Fruit fly (Drosophila melanogaster): Measurements from ENCODE around the gene CG13386.

The CG13386 gene

DNA sequence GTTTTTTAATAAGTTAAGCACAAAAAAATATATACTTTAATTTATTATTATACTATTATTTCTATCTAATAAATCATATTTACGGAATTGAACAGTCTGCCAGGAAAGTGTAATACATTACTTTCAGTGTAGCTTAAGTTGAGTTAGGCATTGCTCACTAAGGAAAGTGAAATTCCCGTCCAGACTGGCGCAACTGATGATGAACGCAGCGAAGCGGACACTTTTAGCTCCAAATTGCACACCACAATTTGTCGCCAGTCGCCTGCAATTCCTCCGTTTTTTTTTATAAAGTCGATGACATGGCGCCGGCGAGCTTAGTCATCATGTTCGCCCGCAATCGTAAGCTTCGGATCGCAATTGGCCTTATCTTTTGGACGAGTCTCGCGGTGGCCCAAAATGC is at the start of gene CG13386:
Gene CG13386, plus strand, starts transcription at position 301 of the 400 bp plus-strand sequence.
- no peak for TF ChIP-seq CG11902 (GFP tag; optimal IDR thresholded peaks at IDR 0.05)
- no peak for TF ChIP-seq topi (GFP tag; optimal IDR thresholded peaks at IDR 0.05)
- no peak for TF ChIP-seq CG8632 (GFP tag; optimal IDR thresholded peaks at IDR 0.05)
- TF ChIP-seq CG7368 (GFP tag; optimal IDR thresholded peaks at IDR 0.05), result no peak
- TF ChIP-seq dac (GFP tag; optimal IDR thresholded peaks at IDR 0.05), result no peak
- TF ChIP-seq Met (GFP tag; optimal IDR thresholded peaks at IDR 0.05), result no peak
- TF ChIP-seq spab (GFP tag; optimal IDR thresholded peaks at IDR 0.05), result no peak
- no peak for TF ChIP-seq CG4318 (GFP tag; optimal IDR thresholded peaks at IDR 0.05)
- TF ChIP-seq OdsH (GFP tag; optimal IDR thresholded peaks at IDR 0.05), result no peak

DNA sequence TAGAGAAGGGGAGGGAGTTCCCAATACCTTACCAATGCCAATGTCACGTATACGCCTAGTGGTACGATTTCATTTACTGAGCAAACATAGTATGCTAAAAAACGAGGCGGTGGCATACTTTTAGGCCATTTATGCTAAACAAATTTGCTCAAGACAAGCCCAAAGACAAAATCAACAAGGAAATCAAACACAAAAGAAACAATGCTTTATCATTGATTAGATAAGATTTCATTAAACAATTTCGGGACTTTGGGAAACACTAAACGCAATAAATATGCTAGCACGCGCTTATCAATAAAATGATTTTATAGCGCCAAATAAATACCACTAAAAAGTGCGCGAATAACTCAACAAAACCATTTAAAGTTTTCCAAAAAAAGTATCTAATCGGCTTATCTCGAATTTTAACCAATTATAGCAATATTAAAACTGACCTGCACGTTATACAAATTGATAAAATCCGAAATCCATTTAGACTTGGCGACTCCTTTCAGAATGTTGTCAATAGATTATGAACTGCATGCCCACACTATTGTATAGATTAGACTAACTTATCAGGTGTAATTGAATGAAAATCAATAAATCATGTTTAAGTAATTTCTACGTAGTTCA is 48.2 kb upstream of the CG13386 start:
- TF ChIP-seq fkh (GFP tag; optimal IDR thresholded peaks at IDR 0.05), result peak; percentile 74
- TF ChIP-seq Blimp-1 (GFP tag; optimal IDR thresholded peaks at IDR 0.05), result no peak
- TF ChIP-seq vri (GFP tag; optimal IDR thresholded peaks at IDR 0.05), result peak; percentile 28

DNA sequence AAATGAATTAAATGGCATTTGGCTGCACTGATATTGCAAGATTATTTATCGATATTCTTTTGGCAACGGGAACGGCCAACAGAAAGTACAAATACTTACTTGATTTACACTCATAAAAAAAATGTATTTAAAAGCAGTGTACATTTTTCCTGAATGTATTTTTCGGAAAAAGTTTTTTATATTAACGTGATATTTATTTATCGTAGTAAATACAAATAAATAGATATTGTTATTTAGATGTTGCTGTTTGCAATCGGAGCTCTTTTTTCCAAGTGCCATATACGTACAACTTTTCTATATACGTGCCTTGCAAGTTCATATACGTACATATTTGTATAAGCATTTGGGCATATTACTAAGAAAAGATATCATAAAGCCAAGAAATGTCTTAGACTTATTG is 47.5 kb upstream of the CG13386 start:
- TF ChIP-seq Met (GFP tag; optimal IDR thresholded peaks at IDR 0.05) (peak; percentile 31), topi (GFP tag; optimal IDR thresholded peaks at IDR 0.05) (peak; percentile 26), CG10631 (GFP tag; optimal IDR thresholded peaks at IDR 0.05) (no peak), fd59A (GFP tag; optimal IDR thresholded peaks at IDR 0.05) (no peak), svp (GFP tag) (peak; percentile 51), cyc (GFP tag; optimal IDR thresholded peaks at IDR 0.05) (peak; percentile 21)

DNA sequence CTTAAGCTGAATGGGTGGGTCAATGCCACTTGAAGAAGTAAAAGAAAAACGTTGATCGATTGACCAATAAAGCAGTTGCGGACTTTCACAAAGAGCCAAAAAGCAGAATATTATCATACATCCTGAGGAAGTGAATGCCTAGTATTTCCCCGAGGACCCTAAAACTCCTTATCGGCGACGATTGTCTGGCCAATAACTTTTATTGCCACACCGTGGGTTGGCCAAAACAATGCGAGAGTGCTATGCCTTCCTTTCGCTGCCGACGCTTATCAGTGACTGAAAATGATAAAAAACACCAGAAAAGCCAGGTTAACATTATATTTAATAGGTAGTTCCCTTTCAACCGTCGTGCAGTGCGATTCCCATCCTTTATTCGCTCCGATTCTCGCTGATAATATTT is 47.0 kb upstream of the CG13386 start, which contains the start of gene Mur29B:
Gene Mur29B, plus strand, starts transcription at position 324 of the 400 bp plus-strand sequence.
- no peak for TF ChIP-seq CG10669 (GFP tag; optimal IDR thresholded peaks at IDR 0.05)
- no peak for TF ChIP-seq Met (GFP tag; optimal IDR thresholded peaks at IDR 0.05)
- TF ChIP-seq vri (GFP tag; optimal IDR thresholded peaks at IDR 0.05), result peak; percentile 50

DNA sequence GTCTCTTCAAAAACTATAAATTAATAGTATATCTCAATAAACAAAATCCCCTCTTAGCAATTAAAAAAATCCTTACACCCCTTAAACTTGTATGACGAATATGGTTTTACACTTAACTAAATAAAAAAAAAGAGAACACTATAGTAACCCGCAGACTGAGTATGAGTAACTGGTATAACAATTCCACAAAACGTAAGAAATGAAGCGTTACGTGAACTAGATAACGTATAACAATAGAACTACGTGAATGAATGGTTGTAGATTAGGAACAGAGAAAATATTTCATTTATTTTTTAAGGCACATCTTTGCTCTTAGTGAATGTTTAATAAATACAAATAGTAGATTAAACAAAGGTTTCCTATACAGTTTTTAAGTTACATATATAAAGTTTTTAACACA is 43.4 kb upstream of the CG13386 start:
- TF ChIP-seq esn (GFP tag; optimal IDR thresholded peaks at IDR 0.05), result no peak
- no peak for TF ChIP-seq CG11762 (GFP tag; optimal IDR thresholded peaks at IDR 0.05; ENCODE audit: insufficient read depth)
- TF ChIP-seq net (GFP tag; optimal IDR thresholded peaks at IDR 0.05), result no peak
- TF ChIP-seq CG3032 (tag; optimal IDR thresholded peaks at IDR 0.05), result no peak
- TF ChIP-seq CG34406 (GFP tag; optimal IDR thresholded peaks at IDR 0.05), result no peak
- no peak for TF ChIP-seq CG15336 (GFP tag; IDR thresholded peaks at IDR 0.05)
- TF ChIP-seq lz (GFP tag; optimal IDR thresholded peaks at IDR 0.05), result no peak
- no peak for TF ChIP-seq Eip75B (GFP tag; optimal IDR thresholded peaks at IDR 0.05)
- no peak for TF ChIP-seq CG6808 (GFP tag; optimal IDR thresholded peaks at IDR 0.05)
- no peak for TF ChIP-seq CG11902 (GFP tag; optimal IDR thresholded peaks at IDR 0.05)
- no peak for TF ChIP-seq pdm3 (GFP tag; optimal IDR thresholded peaks at IDR 0.05)
- TF ChIP-seq fd59A (GFP tag; optimal IDR thresholded peaks at IDR 0.05), result no peak
- no peak for TF ChIP-seq dac (GFP tag; optimal IDR thresholded peaks at IDR 0.05)
- no peak for TF ChIP-seq Met (GFP tag; optimal IDR thresholded peaks at IDR 0.05)
- no peak for TF ChIP-seq CG9139 (GFP tag; optimal IDR thresholded peaks at IDR 0.05)
- no peak for TF ChIP-seq fd85E (GFP tag; optimal IDR thresholded peaks at IDR 0.05)
- no peak for TF ChIP-seq Smox (GFP tag; optimal IDR thresholded peaks at IDR 0.05)
- TF ChIP-seq Blimp-1 (GFP tag; optimal IDR thresholded peaks at IDR 0.05), result no peak
- TF ChIP-seq CG31627 (GFP tag; optimal IDR thresholded peaks at IDR 0.05), result no peak
- TF ChIP-seq CG16779 (tag; optimal IDR thresholded peaks at IDR 0.05), result no peak
